Worm (Caenorhabditis elegans): Measurements from ENCODE around the gene F56D6.8.

The F56D6.8 gene

ce11 chrIV:3869875-3870274 lies 24.4 kb downstream of the F56D6.8 start:
- peak; percentile 46 for TF ChIP-seq nhr-85 (tag)
- no peak for TF ChIP-seq nhr-76 (tag; optimal IDR thresholded peaks at IDR 0.05)
- TF ChIP-seq blmp-1 (tag; optimal IDR thresholded peaks at IDR 0.05) = peak; percentile 93
- no peak for TF ChIP-seq zag-1 (tag; optimal IDR thresholded peaks at IDR 0.05)

ce11 chrIV:3867252-3867651 lies 27.0 kb downstream of the F56D6.8 start, which contains the start of gene F37C4.4:
Gene F37C4.4, plus strand, starts transcription at chrIV:3867309.
- TF ChIP-seq hlh-4 (tag; optimal IDR thresholded peaks at IDR 0.05) (no peak), rnt-1 (tag; optimal IDR thresholded peaks at IDR 0.05) (no peak), efl-1 (optimal IDR thresholded peaks at IDR 0.05) (no peak), efl-1 (GFP tag; optimal IDR thresholded peaks at IDR 0.05 in 1 of 2) (peak in 1 of 2 experiments; percentile 83), elt-2 (tag; optimal IDR thresholded peaks at IDR 0.05) (no peak), grh-1 (GFP tag; IDR thresholded peaks at IDR 0.05) (no peak), ets-5 (GFP tag; IDR thresholded peaks at IDR 0.05) (no peak), zip-4 (GFP tag; optimal IDR thresholded peaks at IDR 0.05) (no peak), nhr-71 (tag; optimal IDR thresholded peaks at IDR 0.05) (no peak), lin-35 (GFP tag; optimal IDR thresholded peaks at IDR 0.05) (no peak), lin-39 (tag; optimal IDR thresholded peaks at IDR 0.05) (no peak), ceh-90 (tag; optimal IDR thresholded peaks at IDR 0.05) (no peak), vab-15 (tag; optimal IDR thresholded peaks at IDR 0.05) (no peak), unc-130 (tag; optimal IDR thresholded peaks at IDR 0.05) (no peak), blmp-1 (tag; optimal IDR thresholded peaks at IDR 0.05) (peak; percentile 82), lin-13 (GFP tag; optimal IDR thresholded peaks at IDR 0.05) (no peak), nhr-12 (tag; optimal IDR thresholded peaks at IDR 0.05) (no peak), C04F5.9 (tag; optimal IDR thresholded peaks at IDR 0.05) (no peak)

ce11 chrIV:3866018-3866417 lies 28.2 kb downstream of the F56D6.8 start:
- TF ChIP-seq lin-35 (GFP tag; optimal IDR thresholded peaks at IDR 0.05) (peak in 1 of 2 experiments; percentile 50), hpl-2 (GFP tag; optimal IDR thresholded peaks at IDR 0.05) (no peak), nhr-47 (tag; optimal IDR thresholded peaks at IDR 0.05) (no peak), efl-3 (GFP tag; optimal IDR thresholded peaks at IDR 0.05) (no peak), lin-14 (GFP tag; optimal IDR thresholded peaks at IDR 0.05) (peak; percentile 16), sox-4 (tag; optimal IDR thresholded peaks at IDR 0.05) (no peak), snu-23 (GFP tag; optimal IDR thresholded peaks at IDR 0.05) (peak; percentile 30), ceh-63 (GFP tag; optimal IDR thresholded peaks at IDR 0.05) (no peak), mdl-1 (tag; optimal IDR thresholded peaks at IDR 0.05) (no peak), irx-1 (tag; optimal IDR thresholded peaks at IDR 0.05) (no peak), elt-3 (tag; optimal IDR thresholded peaks at IDR 0.05) (peak in 1 of 6 experiments; percentile 55), fkh-8 (tag; optimal IDR thresholded peaks at IDR 0.05) (no peak), hlh-4 (tag; optimal IDR thresholded peaks at IDR 0.05) (no peak), jun-1 (tag; optimal IDR thresholded peaks at IDR 0.05) (no peak), snpc-4 (tag; optimal IDR thresholded peaks at IDR 0.05) (no peak), hlh-17 (GFP tag; optimal IDR thresholded peaks at IDR 0.05; ENCODE audit: borderline replicate concordance) (no peak), nhr-85 (tag) (peak; percentile 80), aha-1 (tag; optimal IDR thresholded peaks at IDR 0.05) (no peak), vab-15 (tag; optimal IDR thresholded peaks at IDR 0.05) (no peak), ets-5 (GFP tag; IDR thresholded peaks at IDR 0.05) (no peak), blmp-1 (tag; optimal IDR thresholded peaks at IDR 0.05) (peak; percentile 71), pqm-1 (tag; optimal IDR thresholded peaks at IDR 0.05) (no peak), elt-2 (tag; optimal IDR thresholded peaks at IDR 0.05) (peak; percentile 21), nhr-20 (tag; optimal IDR thresholded peaks at IDR 0.05) (peak; percentile 19), skn-1 (tag; optimal IDR thresholded peaks at IDR 0.05) (no peak), xbp-1 (tag; optimal IDR thresholded peaks at IDR 0.05) (no peak), C34B4.2 (tag; optimal IDR thresholded peaks at IDR 0.05) (no peak), mef-2 (tag; optimal IDR thresholded peaks at IDR 0.05) (no peak), unc-130 (tag; optimal IDR thresholded peaks at IDR 0.05) (no peak), ama-1 (optimal IDR thresholded peaks at IDR 0.05) (no peak), nhr-71 (tag; optimal IDR thresholded peaks at IDR 0.05) (peak; percentile 18), efl-1 (optimal IDR thresholded peaks at IDR 0.05) (no peak), efl-1 (GFP tag; optimal IDR thresholded peaks at IDR 0.05 in 1 of 2) (peak in 1 of 2 experiments; percentile 68)

Data from whole organism, L1 larva.